Worm (Caenorhabditis elegans) whole organism, late embryonic: ENCODE measurements around the gene K06A4.10.

Source experiments
- nhr-232 ChIP-seq: sonication (generic microtip); optimal IDR thresholded peaks from 2 replicates; lab custom pipeline; 2016; ENCODE audit warnings: missing genetic modification characterization, missing compliant biosample characterization
- ttx-3 ChIP-seq: sonication (generic microtip); optimal IDR thresholded peaks from 2 replicates; lab custom pipeline; 2016; ENCODE audit warnings: missing genetic modification reagents, missing genetic modification characterization, missing compliant biosample characterization

DNA sequence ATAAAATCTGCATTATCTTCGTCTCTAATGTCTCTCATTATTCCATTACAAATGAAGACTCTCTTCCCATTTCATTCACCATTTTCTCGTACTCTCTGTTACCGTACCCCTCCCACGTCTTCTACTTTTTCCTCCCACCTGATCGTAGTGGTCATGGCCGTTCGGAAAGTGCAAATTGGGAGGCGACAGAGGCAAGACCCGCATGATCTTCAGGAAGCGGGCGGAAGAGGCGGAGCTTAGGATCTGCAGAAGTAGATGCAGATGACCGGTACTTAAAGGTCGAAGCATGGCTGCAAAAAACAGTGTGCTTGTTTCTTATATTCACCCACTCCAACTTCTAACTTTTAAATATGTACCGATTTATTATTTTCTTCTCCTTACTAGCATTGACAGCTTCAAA lies 11.7 kb downstream of the K06A4.10 start, which contains the start of gene nas-3:
- TF ChIP-seq nhr-232 (tag; lab: Kevin White, UChicago) = no peak
- TF ChIP-seq ttx-3 (tag; lab: Kevin White, UChicago) = no peak
